Worm (Caenorhabditis elegans) whole organism, early embryonic: ENCODE data around the gene ZC302.3.

ENCODE experiments used
- aly-1 ChIP-seq: sonication (generic microtip); optimal IDR thresholded peaks from 2 replicates; lab custom pipeline; 2016; ENCODE audit warnings: missing genetic modification characterization, missing compliant biosample characterization
- ama-1 ChIP-seq: fragments of 150-350 bp; optimal IDR thresholded peaks from 2 replicates; lab custom pipeline; 2014
- ceh-36 ChIP-seq: sonication (generic microtip); optimal IDR thresholded peaks from 2 replicates; lab custom pipeline; 2016; ENCODE audit warnings: missing genetic modification characterization, inconsistent platforms, missing compliant biosample characterization
- tbx-11 ChIP-seq: fragments of 200-800 bp; sonication (Bioruptor generic); IDR thresholded peaks from 2 replicates; pipeline ENCODE4 v1.3.6; 2022; ENCODE audit warnings: missing genetic modification characterization, missing compliant biosample characterization
- tra-4 ChIP-seq: sonication (generic microtip); optimal IDR thresholded peaks from 2 replicates; lab custom pipeline; 2017; ENCODE audit warnings: missing genetic modification characterization, missing compliant biosample characterization

ce11 chrV:10745034-10745433, 3.8 kb upstream of the ZC302.3 start, which contains the start of gene srj-21:
- TF ChIP-seq tbx-11 (GFP tag; lab: Robert Waterston, UW) = no peak
- TF ChIP-seq ama-1 (lab: Kevin White, UChicago) = no peak
- TF ChIP-seq tra-4 (tag; lab: Kevin White, UChicago) = no peak
- TF ChIP-seq ceh-36 (tag; lab: Kevin White, UChicago) = no peak
- TF ChIP-seq aly-1 = no peak
